Fruit fly (Drosophila melanogaster) whole organism, embryonic: ENCODE measurements around the gene CG13137.

Experiments
- B-H1 ChIP-seq: fragments of 200-800 bp; sonication (Bioruptor generic); IDR thresholded peaks from 3 replicates; pipeline ENCODE4 v1.3.6; 2022; ENCODE audit warnings: missing biosample characterization, missing genetic modification characterization
- CG10147 ChIP-seq: fragments of 200-800 bp; sonication (Bioruptor generic); optimal IDR thresholded peaks from 2 replicates; lab custom pipeline; 2019; ENCODE audit warnings: missing biosample characterization, mild to moderate bottlenecking, missing genetic modification characterization, moderate library complexity
- CG10267 ChIP-seq: fragments of 200-800 bp; sonication (Bioruptor generic); optimal IDR thresholded peaks from 2 replicates; lab custom pipeline; 2018; ENCODE audit warnings: missing biosample characterization, mild to moderate bottlenecking, missing genetic modification characterization, moderate library complexity
- CG11695 ChIP-seq: fragments of 200-800 bp; sonication (Bioruptor generic); IDR thresholded peaks from 3 replicates; pipeline ENCODE4 v1.3.6; 2022; ENCODE audit warnings: missing biosample characterization, missing genetic modification characterization
- CG11696 ChIP-seq: fragments of 200-800 bp; sonication (Bioruptor generic); IDR thresholded peaks from 2 replicates; pipeline ENCODE4 v1.3.6; 2022; ENCODE audit warnings: missing biosample characterization, missing genetic modification characterization
- CG1233 ChIP-seq: fragments of 200-800 bp; sonication (Bioruptor generic); optimal IDR thresholded peaks from 4 replicates; lab custom pipeline; 2018; ENCODE audit warnings: missing biosample characterization, mild to moderate bottlenecking, missing genetic modification characterization
- CG13775 ChIP-seq: fragments of 200-800 bp; sonication (Bioruptor generic); optimal IDR thresholded peaks from 3 replicates; lab custom pipeline; 2017; ENCODE audit warnings: missing biosample characterization, mild to moderate bottlenecking, missing genetic modification characterization
- CG14050 ChIP-seq: fragments of 200-800 bp; sonication (Bioruptor generic); IDR thresholded peaks from 3 replicates; pipeline ENCODE4 v1.3.6; 2022; ENCODE audit warnings: missing biosample characterization, missing genetic modification characterization
- CG17568 ChIP-seq: fragments of 200-800 bp; sonication (Bioruptor generic); optimal IDR thresholded peaks from 2 replicates; lab custom pipeline; 2018; ENCODE audit warnings: missing biosample characterization, mild to moderate bottlenecking, missing genetic modification characterization, moderate library complexity
- CG17612 ChIP-seq: fragments of 200-800 bp; sonication (Bioruptor generic); IDR thresholded peaks from 2 replicates; pipeline ENCODE4 v1.3.6; 2022; ENCODE audit warnings: missing biosample characterization, missing genetic modification characterization
- CG1792 ChIP-seq: fragments of 200-800 bp; sonication (Bioruptor generic); optimal IDR thresholded peaks from 2 replicates; lab custom pipeline; 2016; ENCODE audit warnings: missing biosample characterization, missing genetic modification characterization
- CG18476 ChIP-seq: fragments of 200-800 bp; sonication (Bioruptor generic); optimal IDR thresholded peaks from 2 replicates; lab custom pipeline; 2016; ENCODE audit warnings: missing biosample characterization, mild to moderate bottlenecking, missing genetic modification characterization
- CG2116 ChIP-seq: fragments of 200-800 bp; sonication (Bioruptor generic); optimal IDR thresholded peaks from 3 replicates; lab custom pipeline; 2018; ENCODE audit warnings: missing biosample characterization, mild to moderate bottlenecking, missing genetic modification characterization
- CG30020 ChIP-seq: fragments of 200-800 bp; optimal IDR thresholded peaks from 2 replicates; lab custom pipeline; 2019; ENCODE audit warnings: missing biosample characterization, mild to moderate bottlenecking, missing genetic modification characterization, moderate library complexity
- CG31441 ChIP-seq: fragments of 200-800 bp; sonication (Bioruptor generic); IDR thresholded peaks from 2 replicates; pipeline ENCODE4 v1.3.6; 2022; ENCODE audit warnings: missing biosample characterization, missing genetic modification characterization
- CG3847 ChIP-seq: fragments of 200-800 bp; sonication (Bioruptor generic); IDR thresholded peaks from 2 replicates; pipeline ENCODE4 v1.3.6; 2022; ENCODE audit warnings: missing biosample characterization, missing genetic modification characterization
- CG4730 ChIP-seq: fragments of 200-800 bp; sonication (Bioruptor generic); IDR thresholded peaks from 2 replicates; pipeline ENCODE4 v1.3.6; 2022; ENCODE audit warnings: missing biosample characterization, missing genetic modification characterization
- CG6175 ChIP-seq: fragments of 200-800 bp; sonication (Bioruptor generic); IDR thresholded peaks from 3 replicates; pipeline ENCODE4 v1.3.6; 2022; ENCODE audit warnings: missing biosample characterization, missing genetic modification characterization
- CG7839 ChIP-seq: fragments of 200-800 bp; sonication (Bioruptor generic); optimal IDR thresholded peaks from 3 replicates; lab custom pipeline; 2018; ENCODE audit warnings: missing biosample characterization, mild to moderate bottlenecking, missing genetic modification characterization, moderate library complexity
- CG8359 ChIP-seq: fragments of 200-800 bp; sonication (Bioruptor generic); optimal IDR thresholded peaks from 2 replicates; lab custom pipeline; 2017; ENCODE audit warnings: missing biosample characterization, mild to moderate bottlenecking, missing genetic modification characterization, borderline replicate concordance
- CG8924 ChIP-seq: fragments of 200-800 bp; optimal IDR thresholded peaks from 3 replicates; lab custom pipeline; 2019; ENCODE audit warnings: missing biosample characterization, mild to moderate bottlenecking, missing genetic modification characterization, moderate library complexity
- CG9817 ChIP-seq: fragments of 200-800 bp; sonication (Bioruptor generic); optimal IDR thresholded peaks from 2 replicates; lab custom pipeline; 2018; ENCODE audit warnings: missing biosample characterization, mild to moderate bottlenecking, missing genetic modification characterization, moderate library complexity
- Chrac-16 ChIP-seq: fragments of 200-800 bp; sonication (Bioruptor generic); optimal IDR thresholded peaks from 3 replicates; lab custom pipeline; 2016; ENCODE audit warnings: missing biosample characterization, missing genetic modification characterization
- Dp ChIP-seq: fragments of 200-800 bp; sonication (Bioruptor generic); optimal IDR thresholded peaks from 2 replicates; lab custom pipeline; 2018; ENCODE audit warnings: missing biosample characterization, mild to moderate bottlenecking, missing genetic modification characterization, moderate library complexity
- H15 ChIP-seq: fragments of 200-800 bp; sonication (Bioruptor generic); IDR thresholded peaks from 3 replicates; pipeline ENCODE4 v1.3.6; 2022; ENCODE audit warnings: missing biosample characterization, missing genetic modification characterization
- HLH54F ChIP-seq: fragments of 200-800 bp; sonication (Bioruptor generic); optimal IDR thresholded peaks from 3 replicates; lab custom pipeline; 2016; ENCODE audit warnings: missing biosample characterization, missing genetic modification characterization
- HmgD ChIP-seq: fragments of 200-800 bp; sonication (Bioruptor generic); optimal IDR thresholded peaks from 3 replicates; lab custom pipeline; 2016; ENCODE audit warnings: missing biosample characterization, missing genetic modification characterization
- Oaz ChIP-seq: fragments of 200-800 bp; sonication (Bioruptor generic); IDR thresholded peaks from 2 replicates; pipeline ENCODE4 v1.3.6; 2022; ENCODE audit warnings: missing biosample characterization, missing genetic modification characterization
- Rx ChIP-seq: fragments of 200-800 bp; sonication (Bioruptor generic); IDR thresholded peaks from 2 replicates; pipeline ENCODE4 v1.3.6; 2022; ENCODE audit warnings: missing biosample characterization, missing genetic modification characterization
- Sin3A ChIP-seq: fragments of >200 bp; optimal IDR thresholded peaks from 2 replicates; lab custom pipeline; 2018
- Tbp ChIP-seq: fragments of >200 bp; optimal IDR thresholded peaks from 2 replicates; lab custom pipeline; 2018; ENCODE audit warnings: missing biosample characterization, missing genetic modification characterization
- ab ChIP-seq: fragments of 200-800 bp; sonication (Bioruptor generic); optimal IDR thresholded peaks from 2 replicates; lab custom pipeline; 2016; ENCODE audit warnings: missing biosample characterization, missing genetic modification characterization
- bigmax ChIP-seq: fragments of 200-800 bp; sonication (Bioruptor generic); optimal IDR thresholded peaks from 2 replicates; lab custom pipeline; 2018; ENCODE audit warnings: missing biosample characterization, mild to moderate bottlenecking, missing genetic modification characterization
- br ChIP-seq: fragments of >200 bp; optimal IDR thresholded peaks from 2 replicates; lab custom pipeline; 2017
- chinmo ChIP-seq: fragments of 200-800 bp; sonication (Bioruptor generic); IDR thresholded peaks from 4 replicates; pipeline ENCODE4 v1.3.6; 2022; ENCODE audit warnings: missing biosample characterization, missing genetic modification characterization; ENCODE audit not compliant: partially characterized antibody
- dmrt11E ChIP-seq: fragments of 200-800 bp; sonication (Bioruptor generic); optimal IDR thresholded peaks from 3 replicates; lab custom pipeline; 2018; ENCODE audit warnings: missing biosample characterization, mild to moderate bottlenecking, missing genetic modification characterization, moderate library complexity
- fru ChIP-seq: fragments of >200 bp; optimal IDR thresholded peaks from 2 replicates; lab custom pipeline; 2017
- ftz-f1 ChIP-seq: fragments of 200-800 bp; sonication (Bioruptor generic); optimal IDR thresholded peaks from 2 replicates; lab custom pipeline; 2016; ENCODE audit warnings: missing biosample characterization, missing genetic modification characterization
- gcm2 ChIP-seq: fragments of 200-800 bp; sonication (Bioruptor generic); optimal IDR thresholded peaks from 2 replicates; lab custom pipeline; 2016; ENCODE audit warnings: missing biosample characterization, missing genetic modification characterization
- gfzf ChIP-seq: fragments of 200-800 bp; sonication (Bioruptor generic); optimal IDR thresholded peaks from 2 replicates; lab custom pipeline; 2016; ENCODE audit warnings: missing biosample characterization, mild to moderate bottlenecking, missing genetic modification characterization, moderate library complexity
- gsb ChIP-seq: fragments of 200-800 bp; sonication (Bioruptor generic); IDR thresholded peaks from 2 replicates; pipeline ENCODE4 v1.3.6; 2022; ENCODE audit warnings: missing biosample characterization, missing genetic modification characterization
- kni ChIP-seq: fragments of 200-800 bp; sonication (Bioruptor generic); optimal IDR thresholded peaks from 3 replicates; lab custom pipeline; 2017; ENCODE audit warnings: mild to moderate bottlenecking, missing biosample characterization, missing genetic modification reagents, missing genetic modification characterization
- lilli ChIP-seq: fragments of 200-800 bp; sonication (Bioruptor generic); optimal IDR thresholded peaks from 3 replicates; lab custom pipeline; 2016; ENCODE audit warnings: missing biosample characterization, missing genetic modification characterization
- lov ChIP-seq, 2 experiments: fragments of 200-800 bp in 1 of 2; fragments of >200 bp in 1 of 2; sonication (Bioruptor generic) in 1 of 2; IDR thresholded peaks in 1 of 2; optimal IDR thresholded peaks in 1 of 2; 2 replicates in 1 of 2; 3 replicates in 1 of 2; pipeline versions ENCODE4 v1.3.6 to Lab custom; 2017 to 2022; ENCODE audit warnings: missing biosample characterization in 1 of 2, missing genetic modification characterization in 1 of 2
- maf-S ChIP-seq: fragments of 200-800 bp; sonication (Bioruptor generic); optimal IDR thresholded peaks from 2 replicates; lab custom pipeline; 2016; ENCODE audit warnings: missing biosample characterization, missing genetic modification characterization
- rib ChIP-seq: fragments of 200-800 bp; sonication (Bioruptor generic); IDR thresholded peaks from 2 replicates; pipeline ENCODE4 v1.3.6; 2022; ENCODE audit warnings: missing biosample characterization, missing genetic modification characterization
- sisA ChIP-seq: fragments of 200-800 bp; sonication (Bioruptor generic); IDR thresholded peaks from 2 replicates; pipeline ENCODE4 v1.3.6; 2022; ENCODE audit warnings: missing biosample characterization, missing genetic modification characterization
- tio ChIP-seq: fragments of 200-800 bp; sonication (Bioruptor generic); optimal IDR thresholded peaks from 2 replicates; lab custom pipeline; 2017; ENCODE audit warnings: missing biosample characterization, missing genetic modification characterization, inconsistent platforms
- tna ChIP-seq: fragments of 200-800 bp; sonication (Bioruptor generic); IDR thresholded peaks from 2 replicates; pipeline ENCODE4 v1.3.6; 2022; ENCODE audit warnings: missing biosample characterization, missing genetic modification characterization; ENCODE audit not compliant: partially characterized antibody
- trh ChIP-seq: fragments of 200-800 bp; sonication (Bioruptor generic); optimal IDR thresholded peaks from 2 replicates; lab custom pipeline; 2016; ENCODE audit warnings: missing biosample characterization, missing genetic modification characterization
- usp ChIP-seq: fragments of >200 bp; optimal IDR thresholded peaks from 2 replicates; lab custom pipeline; 2017; ENCODE audit warnings: missing biosample characterization, missing genetic modification characterization
- wek ChIP-seq: fragments of 200-800 bp; sonication (Bioruptor generic); optimal IDR thresholded peaks from 3 replicates; lab custom pipeline; 2018; ENCODE audit warnings: missing biosample characterization, mild to moderate bottlenecking, missing genetic modification characterization, moderate library complexity

The CG13137 gene

dm6 chr2L:10200847-10201246 is 28.3 kb downstream of the CG13137 start, which contains the start of the genes Ripalpha and RpL7 (continued):
- TF ChIP-seq Oaz (GFP tag; lab: Robert Waterston, UW) (peak; percentile 92), CG6175 (GFP tag; lab: Robert Waterston, UW) (peak; percentile 97; the same call in 2 of the 3 replicates), CG9817 (tag; lab: Kevin White, UChicago) (peak; percentile 97), CG11695 (GFP tag; lab: Robert Waterston, UW) (peak; percentile 90), trh (GFP tag; lab: Kevin White, UChicago) (peak; percentile 98), HmgD (GFP tag; lab: Kevin White, UChicago) (peak; percentile 99), Sin3A (lab: Kevin White, UChicago) (peak; percentile 69), CG10147 (peak; percentile 89), CG8359 (peak; percentile 89), gcm2 (GFP tag; lab: Kevin White, UChicago) (peak; percentile 98), CG11696 (GFP tag; lab: Robert Waterston, UW) (peak; percentile 83), gsb (GFP tag; lab: Robert Waterston, UW) (peak; percentile 88), CG14050 (GFP tag; lab: Robert Waterston, UW) (peak; percentile 95), CG8924 (tag; lab: Kevin White, UChicago) (peak; percentile 89), dmrt11E (tag; lab: Kevin White, UChicago) (peak; percentile 91), lov (optimal IDR thresholded peaks at IDR 0.05; lab: Kevin White, UChicago) (no peak), lov (GFP tag; IDR thresholded peaks at IDR 0.05; lab: Robert Waterston, UW) (peak; percentile 99), rib (GFP tag; lab: Robert Waterston, UW) (peak; percentile 98), CG3847 (peak; percentile 98), tna (GFP tag; lab: Robert Waterston, UW) (peak; percentile 92), CG10267 (peak; percentile 99), Tbp (no peak), CG31441 (peak; percentile 96), CG2116 (GFP tag; lab: Kevin White, UChicago) (peak; percentile 100), lilli (GFP tag; lab: Kevin White, UChicago) (peak; percentile 96), wek (GFP tag; lab: Kevin White, UChicago) (peak; percentile 95), tio (peak; percentile 87), maf-S (GFP tag; lab: Kevin White, UChicago) (peak; percentile 98), Rx (GFP tag; lab: Robert Waterston, UW) (peak; percentile 98), CG1233 (GFP tag; lab: Kevin White, UChicago) (peak; percentile 98), kni (GFP tag; lab: Kevin White, UChicago) (peak; percentile 99), CG18476 (peak; percentile 92), CG17568 (GFP tag; lab: Kevin White, UChicago) (peak; percentile 95), CG13775 (GFP tag; lab: Kevin White, UChicago) (peak; percentile 99), sisA (peak; percentile 88), fru (no peak), CG7839 (tag; lab: Kevin White, UChicago) (peak; percentile 90), bigmax (GFP tag; lab: Kevin White, UChicago) (peak; percentile 92), Chrac-16 (GFP tag; lab: Kevin White, UChicago) (peak; percentile 94), gfzf (GFP tag; lab: Kevin White, UChicago) (peak; percentile 77), B-H1 (peak; percentile 89), Dp (GFP tag; lab: Kevin White, UChicago) (peak; percentile 78), CG30020 (tag; lab: Kevin White, UChicago) (peak; percentile 78), ab (GFP tag; lab: Kevin White, UChicago) (peak; percentile 92), CG4730 (peak; percentile 88), HLH54F (GFP tag; lab: Kevin White, UChicago) (peak; percentile 98), ftz-f1 (GFP tag; lab: Kevin White, UChicago) (peak; percentile 97), H15 (GFP tag; lab: Robert Waterston, UW) (peak; percentile 97), CG1792 (GFP tag; lab: Kevin White, UChicago) (peak; percentile 97), usp (GFP tag; lab: Kevin White, UChicago) (no peak), chinmo (GFP tag; lab: Robert Waterston, UW) (peak; percentile 91), CG17612 (GFP tag; lab: Robert Waterston, UW) (peak; percentile 94), br (lab: Kevin White, UChicago) (no peak)
